Fruit fly (Drosophila melanogaster): ENCODE results near the gene PhKgamma.

dm6 chrX:11660476-11660875 lies 34.5 kb upstream of the PhKgamma start:
- peak; percentile 76 for TF ChIP-seq Eip78C (GFP tag)
- TF ChIP-seq Smox (GFP tag; optimal IDR thresholded peaks at IDR 0.05) = peak; percentile 18
- TF ChIP-seq CG6808 (GFP tag; optimal IDR thresholded peaks at IDR 0.05) = no peak

All from whole organism, prepupa.